Worm (Caenorhabditis elegans): ENCODE measurements around the gene dnj-19.
"Not testable (repeated sequence)": the region's sequence is repeated elsewhere in the genome, so short reads cannot be mapped to it uniquely, and the experiment has no call there.

dnj-19 gene

ce11 chrV:5487180-5487579, 17.5 kb downstream of the dnj-19 start:
- no peak for TF ChIP-seq nhr-25 (tag; optimal IDR thresholded peaks at IDR 0.05)

- TF ChIP-seq pqm-1 (tag; optimal IDR thresholded peaks at IDR 0.05) (no peak), mdl-1 (tag; optimal IDR thresholded peaks at IDR 0.05) (no peak), nhr-23 (tag; optimal IDR thresholded peaks at IDR 0.05) (no peak), nhr-77 (tag; optimal IDR thresholded peaks at IDR 0.05) (no peak), pha-4 (tag; optimal IDR thresholded peaks at IDR 0.05) (no peak), unc-62 (GFP tag; optimal IDR thresholded peaks at IDR 0.05) (no peak), nhr-237 (tag; optimal IDR thresholded peaks at IDR 0.05) (no peak), lin-15B (tag; optimal IDR thresholded peaks at IDR 0.05) (no peak), ceh-9 (tag; optimal IDR thresholded peaks at IDR 0.05) (no peak), lin-39 (tag; optimal IDR thresholded peaks at IDR 0.05) (no peak), snpc-4 (tag; optimal IDR thresholded peaks at IDR 0.05) (no peak), skn-1 (tag; optimal IDR thresholded peaks at IDR 0.05) (no peak), nhr-11 (tag; optimal IDR thresholded peaks at IDR 0.05) (no peak), nhr-67 (tag; optimal IDR thresholded peaks at IDR 0.05) (no peak), ceh-82 (tag; optimal IDR thresholded peaks at IDR 0.05) (no peak), nfya-1 (tag; optimal IDR thresholded peaks at IDR 0.05; ENCODE audit: insufficient read depth) (no peak)
Measured at ce11 chrV:5484866-5485265, 19.8 kb downstream of the dnj-19 start, which contains the start of gene srg-65. TSS of gene srg-65 (minus strand) at chrV:5484966.

- TF ChIP-seq ceh-16 (tag; optimal IDR thresholded peaks at IDR 0.05) (no peak), elt-2 (tag; optimal IDR thresholded peaks at IDR 0.05) (no peak), lin-39 (tag; optimal IDR thresholded peaks at IDR 0.05) (no peak), aly-2 (tag; optimal IDR thresholded peaks at IDR 0.05) (no peak), ceh-28 (tag; optimal IDR thresholded peaks at IDR 0.05) (no peak)
Measured at ce11 chrV:5482315-5482714, 22.3 kb downstream of the dnj-19 start, which contains the start of gene srg-66. TSS of gene srg-66 (minus strand) at chrV:5482415.

ce11 chrV:5477719-5478118, 26.9 kb downstream of the dnj-19 start:
- TF ChIP-seq nhr-28 (tag; optimal IDR thresholded peaks at IDR 0.05) (no peak), nhr-12 (tag; optimal IDR thresholded peaks at IDR 0.05) (no peak), nfya-1 (tag; optimal IDR thresholded peaks at IDR 0.05; ENCODE audit: insufficient read depth) (no peak), elt-3 (tag; optimal IDR thresholded peaks at IDR 0.05) (no peak), tbx-2 (tag; optimal IDR thresholded peaks at IDR 0.05) (no peak), ceh-82 (tag; optimal IDR thresholded peaks at IDR 0.05) (no peak), skn-1 (tag; optimal IDR thresholded peaks at IDR 0.05) (no peak), mdl-1 (tag; optimal IDR thresholded peaks at IDR 0.05) (no peak), aly-2 (tag; optimal IDR thresholded peaks at IDR 0.05) (no peak), jun-1 (tag; optimal IDR thresholded peaks at IDR 0.05) (no peak), ZK546.5 (tag; optimal IDR thresholded peaks at IDR 0.05) (no peak), elt-1 (tag; optimal IDR thresholded peaks at IDR 0.05) (no peak), nhr-11 (tag; optimal IDR thresholded peaks at IDR 0.05) (no peak), lin-39 (tag; optimal IDR thresholded peaks at IDR 0.05) (no peak)

- not testable (repeated sequence) for TF ChIP-seq aly-2, lsy-12, nhr-28 (tag; optimal IDR thresholded peaks at IDR 0.05)
Measured at ce11 chrV:5470930-5471329, 33.7 kb downstream of the dnj-19 start, which contains the start of gene ZC317.7. TSS of gene ZC317.7 (minus strand) at chrV:5471030.

ce11 chrV:5468489-5468888, 36.2 kb downstream of the dnj-19 start, which contains the start of gene ZC317.6:
TSS of gene ZC317.6 (minus strand) at chrV:5468589.
- not testable (repeated sequence) for TF ChIP-seq zag-1 (tag; optimal IDR thresholded peaks at IDR 0.05); sea-2 (GFP tag; optimal IDR thresholded peaks at IDR 0.05); mdl-1 (tag; optimal IDR thresholded peaks at IDR 0.05)

- TF ChIP-seq ceh-16 (tag; optimal IDR thresholded peaks at IDR 0.05) (no peak), elt-1 (tag; optimal IDR thresholded peaks at IDR 0.05) (no peak), pha-4 (tag; optimal IDR thresholded peaks at IDR 0.05) (no peak), snpc-4 (tag; optimal IDR thresholded peaks at IDR 0.05) (no peak), nhr-25 (tag; optimal IDR thresholded peaks at IDR 0.05) (no peak), skn-1 (tag; optimal IDR thresholded peaks at IDR 0.05) (no peak), fkh-10 (GFP tag; optimal IDR thresholded peaks at IDR 0.05) (no peak), unc-62 (GFP tag; optimal IDR thresholded peaks at IDR 0.05) (no peak), ceh-28 (tag; optimal IDR thresholded peaks at IDR 0.05) (no peak), ceh-9 (tag; optimal IDR thresholded peaks at IDR 0.05) (no peak), aly-2 (tag; optimal IDR thresholded peaks at IDR 0.05) (no peak), nhr-11 (tag; optimal IDR thresholded peaks at IDR 0.05) (no peak), fkh-2 (tag; optimal IDR thresholded peaks at IDR 0.05) (no peak), ztf-11 (tag; optimal IDR thresholded peaks at IDR 0.05) (no peak), lsy-12 (tag; optimal IDR thresholded peaks at IDR 0.05) (no peak), R02D3.7 (tag; optimal IDR thresholded peaks at IDR 0.05) (no peak), nhr-28 (tag; optimal IDR thresholded peaks at IDR 0.05) (no peak)
Measured at ce11 chrV:5465335-5465734, 39.3 kb downstream of the dnj-19 start, which contains the start of gene srg-68. TSS of gene srg-68 (minus strand) at chrV:5465435.

Data from whole organism, L3 larva.